Worm (Caenorhabditis elegans) whole organism, L2 larva: ENCODE measurements around the gene unc-32.
A peak's percentile ranks its signal among the peaks of the same experiment; 100 is the strongest.

Experiments used
- C34F6.9 ChIP-seq: fragments of 150-350 bp; optimal IDR thresholded peaks from 2 replicates; lab custom pipeline; 2014; ENCODE audit warnings: missing biosample characterization, missing genetic modification characterization
- F13H6.1 ChIP-seq: sonication (generic microtip); optimal IDR thresholded peaks from 2 replicates; lab custom pipeline; 2016; ENCODE audit warnings: missing genetic modification characterization, missing compliant biosample characterization
- R02D3.7 ChIP-seq: fragments of 150-350 bp; optimal IDR thresholded peaks from 2 replicates; lab custom pipeline; 2014; ENCODE audit warnings: missing biosample characterization, missing genetic modification characterization
- Y55F3AM.14 ChIP-seq: fragments of 200-800 bp; sonication (Bioruptor generic); optimal IDR thresholded peaks from 2 replicates; lab custom pipeline; 2018; ENCODE audit warnings: mild to moderate bottlenecking, missing genetic modification characterization, missing compliant biosample characterization
- ZK546.5 ChIP-seq: sonication (generic microtip); optimal IDR thresholded peaks from 2 replicates; lab custom pipeline; 2017; ENCODE audit warnings: missing biosample characterization, missing genetic modification characterization
- alr-1 ChIP-seq: fragments of 150-350 bp; optimal IDR thresholded peaks from 2 replicates; lab custom pipeline; 2014; ENCODE audit warnings: missing biosample characterization, missing genetic modification characterization
- aly-2 ChIP-seq: fragments of 150-350 bp; optimal IDR thresholded peaks from 2 replicates; lab custom pipeline; 2014; ENCODE audit warnings: missing biosample characterization, missing genetic modification characterization
- ama-1 ChIP-seq: fragments of 150-350 bp; optimal IDR thresholded peaks from 2 replicates; lab custom pipeline; 2018; ENCODE audit warnings: inconsistent platforms
- blmp-1 ChIP-seq: sonication (generic microtip); optimal IDR thresholded peaks from 2 replicates; lab custom pipeline; 2017; ENCODE audit warnings: missing genetic modification characterization, mild to moderate bottlenecking, missing compliant biosample characterization, antibody characterized with exemption, moderate library complexity; ENCODE audit not compliant: insufficient read depth
- ceh-16 ChIP-seq: fragments of 150-350 bp; optimal IDR thresholded peaks from 2 replicates; lab custom pipeline; 2014; ENCODE audit warnings: missing biosample characterization, missing genetic modification characterization
- ceh-82 ChIP-seq: fragments of 150-350 bp; optimal IDR thresholded peaks from 2 replicates; lab custom pipeline; 2014; ENCODE audit warnings: missing biosample characterization, missing genetic modification characterization
- crh-2 ChIP-seq: sonication (generic microtip); optimal IDR thresholded peaks from 2 replicates; lab custom pipeline; 2017; ENCODE audit warnings: missing biosample characterization, missing genetic modification characterization
- dmd-4 ChIP-seq: sonication (generic microtip); optimal IDR thresholded peaks from 2 replicates; lab custom pipeline; 2017; ENCODE audit warnings: missing biosample characterization, missing genetic modification characterization
- egl-27 ChIP-seq: sonication (generic microtip); optimal IDR thresholded peaks from 3 replicates; lab custom pipeline; 2017; ENCODE audit warnings: missing biosample characterization, missing genetic modification reagents, missing genetic modification characterization
- elt-1 ChIP-seq: fragments of 150-350 bp; optimal IDR thresholded peaks from 2 replicates; lab custom pipeline; 2014; ENCODE audit warnings: missing biosample characterization, missing genetic modification characterization
- elt-3 ChIP-seq: sonication (generic microtip); optimal IDR thresholded peaks from 2 replicates; lab custom pipeline; 2017; ENCODE audit warnings: missing biosample characterization, missing genetic modification characterization
- fos-1 ChIP-seq: fragments of 150-350 bp; optimal IDR thresholded peaks from 2 replicates; lab custom pipeline; 2014; ENCODE audit warnings: missing biosample characterization, missing genetic modification characterization
- gmeb-1 ChIP-seq: fragments of 150-350 bp; optimal IDR thresholded peaks from 2 replicates; lab custom pipeline; 2014; ENCODE audit warnings: missing biosample characterization, missing genetic modification characterization
- lin-11 ChIP-seq: fragments of 150-350 bp; sonication (generic microtip); optimal IDR thresholded peaks from 2 replicates; lab custom pipeline; 2014; ENCODE audit warnings: missing biosample characterization, missing genetic modification characterization, inconsistent platforms, mixed read lengths
- lin-13 ChIP-seq: fragments of 150-350 bp; optimal IDR thresholded peaks from 2 replicates; lab custom pipeline; 2014; ENCODE audit warnings: missing biosample characterization, missing genetic modification reagents, missing genetic modification characterization
- lin-39 ChIP-seq: fragments of 150-350 bp; optimal IDR thresholded peaks from 2 replicates; lab custom pipeline; 2014; ENCODE audit warnings: missing biosample characterization, missing genetic modification reagents, missing genetic modification characterization
- lsy-2 ChIP-seq, 2 experiments: fragments of 150-350 bp in 1 of 2; sonication (generic microtip) in 1 of 2; optimal IDR thresholded peaks; 2 replicates each; lab custom pipeline; 2014 to 2017; ENCODE audit warnings: missing biosample characterization in 2 of 2, missing genetic modification characterization in 2 of 2
- mab-5 ChIP-seq: fragments of 150-350 bp; optimal IDR thresholded peaks from 2 replicates; lab custom pipeline; 2014; ENCODE audit warnings: missing biosample characterization, missing genetic modification characterization
- mbf-1 ChIP-seq: sonication (generic microtip); optimal IDR thresholded peaks from 2 replicates; lab custom pipeline; 2017; ENCODE audit warnings: missing biosample characterization, missing genetic modification characterization
- mdl-1 ChIP-seq, 2 experiments: fragments of 150-350 bp in 1 of 2; sonication (generic microtip) in 1 of 2; optimal IDR thresholded peaks; 2 replicates each; lab custom pipeline; 2017; ENCODE audit warnings: missing biosample characterization in 2 of 2, missing genetic modification characterization in 2 of 2
- nhr-10 ChIP-seq: sonication (generic microtip); optimal IDR thresholded peaks from 2 replicates; lab custom pipeline; 2017; ENCODE audit warnings: missing biosample characterization, missing genetic modification characterization
- nhr-11 ChIP-seq: fragments of 150-350 bp; optimal IDR thresholded peaks from 2 replicates; lab custom pipeline; 2014; ENCODE audit warnings: missing biosample characterization, missing genetic modification characterization
- nhr-12 ChIP-seq: fragments of 150-350 bp; optimal IDR thresholded peaks from 2 replicates; lab custom pipeline; 2014; ENCODE audit warnings: missing biosample characterization, missing genetic modification characterization
- nhr-129 ChIP-seq: fragments of 150-350 bp; optimal IDR thresholded peaks from 2 replicates; lab custom pipeline; 2014; ENCODE audit warnings: missing biosample characterization, missing genetic modification characterization
- nhr-21 ChIP-seq: fragments of 150-350 bp; optimal IDR thresholded peaks from 2 replicates; lab custom pipeline; 2014; ENCODE audit warnings: missing biosample characterization, missing genetic modification characterization
- nhr-237 ChIP-seq: fragments of 150-350 bp; optimal IDR thresholded peaks from 2 replicates; lab custom pipeline; 2014; ENCODE audit warnings: missing biosample characterization, missing genetic modification characterization
- nhr-25 ChIP-seq: fragments of 150-350 bp; sonication (generic microtip); optimal IDR thresholded peaks from 3 replicates; lab custom pipeline; 2014; ENCODE audit warnings: missing biosample characterization, missing genetic modification characterization
- nhr-6 ChIP-seq: fragments of 150-350 bp; optimal IDR thresholded peaks from 2 replicates; lab custom pipeline; 2014; ENCODE audit warnings: missing biosample characterization, missing genetic modification characterization
- nhr-77 ChIP-seq: fragments of 150-350 bp; optimal IDR thresholded peaks from 2 replicates; lab custom pipeline; 2014; ENCODE audit warnings: missing biosample characterization, missing genetic modification characterization
- peb-1 ChIP-seq: fragments of 150-350 bp; optimal IDR thresholded peaks from 2 replicates; lab custom pipeline; 2014; ENCODE audit warnings: missing biosample characterization, missing genetic modification characterization
- sem-4 ChIP-seq: fragments of 150-350 bp; optimal IDR thresholded peaks from 2 replicates; lab custom pipeline; 2014; ENCODE audit warnings: missing biosample characterization, missing genetic modification reagents, missing genetic modification characterization
- skn-1 ChIP-seq: sonication (generic microtip); optimal IDR thresholded peaks from 2 replicates; lab custom pipeline; 2017; ENCODE audit warnings: missing biosample characterization, missing genetic modification characterization
- sma-3 ChIP-seq: sonication (generic microtip); optimal IDR thresholded peaks from 2 replicates; lab custom pipeline; 2016; ENCODE audit warnings: missing genetic modification reagents, missing genetic modification characterization, missing compliant biosample characterization
- sma-9 ChIP-seq, 2 experiments: fragments of 150-350 bp in 1 of 2; sonication (generic microtip) in 1 of 2; optimal IDR thresholded peaks; 2 replicates each; lab custom pipeline; 2014 to 2016; ENCODE audit warnings: missing genetic modification characterization in 2 of 2, mild to moderate bottlenecking in 1 of 2, missing biosample characterization in 1 of 2, missing compliant biosample characterization in 1 of 2, missing genetic modification reagents in 1 of 2, moderate library complexity in 1 of 2
- snpc-4 ChIP-seq: fragments of 150-350 bp; optimal IDR thresholded peaks from 2 replicates; lab custom pipeline; 2014; ENCODE audit warnings: missing biosample characterization, missing genetic modification characterization
- unc-39 ChIP-seq: fragments of 150-350 bp; optimal IDR thresholded peaks from 2 replicates; lab custom pipeline; 2014; ENCODE audit warnings: missing biosample characterization, missing genetic modification characterization
- unc-55 ChIP-seq: fragments of 150-350 bp; sonication (generic microtip); optimal IDR thresholded peaks from 3 replicates; lab custom pipeline; 2014; ENCODE audit warnings: missing biosample characterization, missing genetic modification reagents, missing genetic modification characterization
- unc-62 ChIP-seq: fragments of 150-350 bp; optimal IDR thresholded peaks from 2 replicates; lab custom pipeline; 2014; ENCODE audit warnings: missing biosample characterization, missing genetic modification reagents, missing genetic modification characterization
- zag-1 ChIP-seq: fragments of 150-350 bp; optimal IDR thresholded peaks from 2 replicates; lab custom pipeline; 2014; ENCODE audit warnings: missing biosample characterization, missing genetic modification characterization
- ztf-1 ChIP-seq: fragments of 200-800 bp; sonication (Bioruptor generic); conservative IDR thresholded peaks from 2 replicates; pipeline ENCODE4 v1.3.6; 2022; ENCODE audit warnings: missing genetic modification characterization, missing compliant biosample characterization
- ztf-11 ChIP-seq: sonication (generic microtip); optimal IDR thresholded peaks from 2 replicates; lab custom pipeline; 2017; ENCODE audit warnings: missing biosample characterization, missing genetic modification characterization
- ztf-4 ChIP-seq: fragments of 150-350 bp; optimal IDR thresholded peaks from 2 replicates; lab custom pipeline; 2014; ENCODE audit warnings: missing biosample characterization, missing genetic modification characterization

The unc-32 gene

DNA sequence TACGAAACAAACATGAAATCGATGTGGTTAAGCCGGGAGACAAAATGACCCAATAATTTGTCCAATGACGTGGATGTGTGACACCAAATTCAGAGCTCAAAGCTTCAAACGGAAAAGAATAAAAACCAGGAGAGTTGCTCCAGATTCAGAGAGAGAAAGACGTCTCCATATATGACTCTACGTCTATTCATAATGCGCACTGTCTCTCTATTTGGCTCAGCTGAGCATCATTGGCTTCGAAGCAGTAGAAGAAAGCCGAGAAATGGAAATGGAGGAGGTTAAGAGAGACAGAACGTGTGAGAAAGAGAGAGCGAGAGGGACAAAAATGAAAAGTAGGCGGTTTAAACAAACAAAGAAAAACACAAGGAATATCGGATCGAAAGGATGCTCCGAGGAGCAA lies 19.1 kb upstream of the unc-32 start:
- TF ChIP-seq ztf-1 (GFP tag; lab: Robert Waterston, UW) (no peak), unc-62 (GFP tag; lab: Kevin White, UChicago) (no peak), Y55F3AM.14 (no peak), nhr-129 (peak; percentile 43), ztf-11 (tag; lab: Kevin White, UChicago) (no peak), crh-2 (tag; lab: Kevin White, UChicago) (peak; percentile 34), lsy-2 (tag; optimal IDR thresholded peaks at IDR 0.05; lab: Kevin White, UChicago) (peak in 1 of 2 experiments; percentile 57), ceh-16 (tag; lab: Kevin White, UChicago) (no peak), C34F6.9 (tag; lab: Kevin White, UChicago) (peak; percentile 59), ama-1 (lab: Kevin White, UChicago) (no peak), nhr-21 (no peak), gmeb-1 (tag; lab: Kevin White, UChicago) (no peak), sma-9 (GFP tag; optimal IDR thresholded peaks at IDR 0.05; lab: Kevin White, UChicago) (no peak), sma-9 (tag; optimal IDR thresholded peaks at IDR 0.05; lab: Kevin White, UChicago) (no peak), mbf-1 (tag; lab: Kevin White, UChicago) (no peak), egl-27 (peak; percentile 35), unc-55 (GFP tag; lab: Kevin White, UChicago) (peak; percentile 64), ztf-4 (tag; lab: Kevin White, UChicago) (no peak), nhr-11 (tag; lab: Kevin White, UChicago) (no peak), nhr-25 (no peak), zag-1 (tag; lab: Kevin White, UChicago) (peak; percentile 27), skn-1 (tag; lab: Kevin White, UChicago) (no peak), F13H6.1 (tag; lab: Kevin White, UChicago) (peak; percentile 22), nhr-237 (tag; lab: Kevin White, UChicago) (no peak)

DNA sequence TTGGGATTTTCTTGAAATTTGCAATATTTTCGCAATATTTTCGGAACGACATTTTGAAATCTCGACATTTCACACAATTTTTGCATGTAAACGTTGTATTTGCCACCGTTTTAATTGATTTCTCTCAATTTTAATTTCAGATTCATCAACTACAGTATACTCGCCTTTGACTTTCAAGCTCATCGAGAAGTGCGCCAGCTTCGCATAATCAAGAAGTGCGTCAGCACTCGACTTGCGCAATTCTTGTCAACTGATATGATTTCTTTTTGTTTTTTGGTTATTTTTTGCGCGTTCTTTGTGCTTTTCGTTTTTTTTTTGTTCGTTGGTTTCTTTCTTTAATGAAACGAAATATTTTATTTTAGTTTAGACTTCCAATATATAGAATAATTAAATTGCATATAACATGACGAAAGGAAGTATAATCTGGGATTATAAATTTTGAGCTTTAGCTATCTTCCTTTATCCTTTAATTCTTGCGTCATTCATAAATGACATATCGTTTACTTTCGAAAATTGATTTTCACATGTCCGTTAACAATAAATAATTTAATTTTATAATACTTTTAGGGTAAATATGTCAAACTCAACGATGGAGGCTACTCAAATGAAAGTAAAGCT lies 18.1 kb upstream of the unc-32 start, which contains the start of gene famh-136:
Gene famh-136, plus strand, starts transcription at position 568 of the 618 bp plus-strand sequence.
- TF ChIP-seq sem-4 (tag; lab: Kevin White, UChicago) (peak; percentile 85), lin-11 (tag; lab: Kevin White, UChicago) (no peak), ztf-4 (tag; lab: Kevin White, UChicago) (peak; percentile 66), F13H6.1 (tag; lab: Kevin White, UChicago) (peak; percentile 66), dmd-4 (no peak), ZK546.5 (tag; lab: Kevin White, UChicago) (no peak), nhr-77 (tag; lab: Kevin White, UChicago) (peak; percentile 34), blmp-1 (tag; lab: Kevin White, UChicago) (peak; percentile 13), ztf-11 (tag; lab: Kevin White, UChicago) (no peak), nhr-21 (peak; percentile 76), lin-39 (tag; lab: Kevin White, UChicago) (no peak), R02D3.7 (tag; lab: Kevin White, UChicago) (no peak), ceh-82 (peak; percentile 39), lsy-2 (tag; optimal IDR thresholded peaks at IDR 0.05; lab: Kevin White, UChicago) (peak; percentile 81 to 96), skn-1 (tag; lab: Kevin White, UChicago) (peak; percentile 33), nhr-129 (peak; percentile 88), sma-9 (GFP tag; optimal IDR thresholded peaks at IDR 0.05; lab: Kevin White, UChicago) (peak; percentile 77), sma-9 (tag; optimal IDR thresholded peaks at IDR 0.05; lab: Kevin White, UChicago) (no peak), mdl-1 (tag; optimal IDR thresholded peaks at IDR 0.05; lab: Kevin White, UChicago) (peak in 1 of 2 experiments; percentile 5), peb-1 (no peak), elt-3 (tag; lab: Kevin White, UChicago) (no peak), egl-27 (peak; percentile 11), nhr-12 (tag; lab: Kevin White, UChicago) (no peak), unc-62 (GFP tag; lab: Kevin White, UChicago) (no peak), mab-5 (peak; percentile 69), Y55F3AM.14 (peak; percentile 90), C34F6.9 (tag; lab: Kevin White, UChicago) (peak; percentile 95), aly-2 (no peak), elt-1 (tag; lab: Kevin White, UChicago) (no peak), snpc-4 (tag; lab: Kevin White, UChicago) (peak; percentile 19), nhr-10 (tag; lab: Kevin White, UChicago) (no peak), crh-2 (tag; lab: Kevin White, UChicago) (peak; percentile 91), nhr-11 (tag; lab: Kevin White, UChicago) (no peak), ceh-16 (tag; lab: Kevin White, UChicago) (no peak), fos-1 (peak; percentile 87), zag-1 (tag; lab: Kevin White, UChicago) (peak; percentile 4), gmeb-1 (tag; lab: Kevin White, UChicago) (peak; percentile 91), unc-39 (tag; lab: Kevin White, UChicago) (no peak), unc-55 (GFP tag; lab: Kevin White, UChicago) (peak; percentile 80), nhr-6 (tag; lab: Kevin White, UChicago) (peak; percentile 72), nhr-25 (peak; percentile 77), lin-13 (GFP tag; lab: Kevin White, UChicago) (peak; percentile 81), alr-1 (tag; lab: Kevin White, UChicago) (no peak), sma-3 (GFP tag; lab: Kevin White, UChicago) (peak; percentile 87), nhr-237 (tag; lab: Kevin White, UChicago) (no peak), mbf-1 (tag; lab: Kevin White, UChicago) (no peak), ama-1 (lab: Kevin White, UChicago) (no peak), ztf-1 (GFP tag; lab: Robert Waterston, UW) (no peak)
